Fruit fly (Drosophila melanogaster) whole organism: ENCODE data around the gene BBS5.

Experiments
- psq ChIP-seq: fragments of >200 bp; optimal IDR thresholded peaks from 2 replicates; lab custom pipeline; 2017
- usp ChIP-seq: fragments of >200 bp; optimal IDR thresholded peaks from 2 replicates; lab custom pipeline; 2017; ENCODE audit warnings: missing biosample characterization, missing genetic modification characterization, mixed read lengths

DNA sequence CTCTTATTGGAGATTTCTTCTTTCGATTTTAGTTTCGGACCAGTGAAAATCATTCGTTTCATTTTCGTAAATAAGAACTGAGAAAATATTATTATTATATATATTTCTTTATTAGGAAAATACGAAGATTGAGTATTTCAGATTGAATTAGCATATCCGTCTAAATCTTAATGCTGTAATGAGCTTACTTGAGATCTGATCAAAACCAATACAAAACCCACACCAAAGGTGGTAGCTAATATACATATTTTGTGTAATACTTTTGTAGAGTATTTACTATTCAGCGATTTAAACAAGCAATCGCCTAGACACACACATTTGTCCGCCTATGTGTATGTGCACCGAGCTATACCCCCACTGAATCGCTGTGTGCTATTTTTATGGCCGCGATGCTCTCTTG lies 35.4 kb upstream of the BBS5 start:
- TF ChIP-seq psq (lab: Kevin White, UChicago) (no peak), usp (no peak)
